Fruit fly (Drosophila melanogaster): ENCODE measurements around the gene CG15824.
A peak's percentile ranks its signal among the peaks of the same experiment; 100 is the strongest.

The CG15824 gene

DNA sequence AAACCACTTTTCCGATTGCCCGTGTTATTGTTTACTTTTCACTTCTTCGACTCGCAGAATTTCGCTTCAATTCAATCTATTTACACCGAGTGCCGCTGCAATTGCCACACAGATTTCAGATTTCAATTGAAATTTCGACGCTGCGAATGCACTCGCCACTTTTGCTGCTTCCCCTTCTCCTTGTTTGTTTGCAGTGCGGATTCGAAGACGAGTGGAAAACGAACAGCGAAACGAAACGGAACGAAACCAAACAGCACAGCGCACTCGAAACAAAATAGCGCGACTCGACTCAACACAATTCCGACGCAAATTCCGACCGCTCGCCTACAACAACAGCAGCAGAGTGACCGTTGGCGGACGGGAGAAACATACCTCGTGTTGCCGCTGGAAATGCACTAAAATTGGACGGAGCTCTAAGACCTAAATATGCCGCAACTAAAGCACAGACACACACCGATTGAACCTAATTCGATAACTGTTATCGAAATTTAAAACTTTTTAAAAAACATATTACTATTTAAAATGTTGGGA is 34.1 kb downstream of the CG15824 start, which contains the start of gene drongo:
Gene drongo, minus strand, starts transcription at position 345 of the 531 bp plus-strand sequence.
- peak; percentile 25 for TF ChIP-seq CG17801 (GFP tag; optimal IDR thresholded peaks at IDR 0.05; ENCODE audit: partially characterized antibody)

DNA sequence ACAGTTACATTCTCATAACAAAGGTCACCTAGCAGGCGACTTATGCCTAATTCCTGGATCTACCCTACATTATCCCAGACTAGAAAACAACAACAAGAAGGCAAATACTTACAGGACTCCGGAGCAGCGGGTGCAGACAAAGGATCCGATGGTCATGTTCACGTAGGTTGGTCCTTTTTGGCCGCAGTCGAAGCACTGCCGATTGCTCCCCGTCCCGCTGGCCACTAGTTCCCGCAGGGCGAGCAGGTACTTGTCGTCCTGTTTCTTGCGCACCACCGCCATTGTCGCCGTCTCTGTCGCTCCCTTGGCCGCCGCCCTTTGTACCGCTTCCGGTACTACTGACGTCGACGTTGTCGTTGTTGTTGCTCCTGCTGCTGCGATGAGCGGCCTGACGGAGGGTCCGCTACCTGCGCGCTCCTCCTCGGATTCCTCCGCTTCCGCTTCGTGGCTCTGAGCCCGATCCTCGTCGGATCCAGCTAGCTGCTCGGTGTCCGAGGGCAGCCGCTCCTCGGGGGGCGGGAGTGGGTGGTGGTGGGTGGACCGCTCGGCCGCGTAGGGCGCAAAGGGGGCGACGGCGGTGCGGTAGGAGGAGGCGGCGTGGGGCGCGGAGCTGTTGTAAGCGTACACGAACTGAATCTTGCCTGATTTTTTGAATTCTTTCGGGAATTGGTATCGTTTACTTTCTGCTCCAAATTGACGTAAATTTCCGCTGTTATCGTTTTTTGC is 35.0 kb downstream of the CG15824 start:
- TF ChIP-seq CG17801 (GFP tag; optimal IDR thresholded peaks at IDR 0.05; ENCODE audit: partially characterized antibody): no peak

DNA sequence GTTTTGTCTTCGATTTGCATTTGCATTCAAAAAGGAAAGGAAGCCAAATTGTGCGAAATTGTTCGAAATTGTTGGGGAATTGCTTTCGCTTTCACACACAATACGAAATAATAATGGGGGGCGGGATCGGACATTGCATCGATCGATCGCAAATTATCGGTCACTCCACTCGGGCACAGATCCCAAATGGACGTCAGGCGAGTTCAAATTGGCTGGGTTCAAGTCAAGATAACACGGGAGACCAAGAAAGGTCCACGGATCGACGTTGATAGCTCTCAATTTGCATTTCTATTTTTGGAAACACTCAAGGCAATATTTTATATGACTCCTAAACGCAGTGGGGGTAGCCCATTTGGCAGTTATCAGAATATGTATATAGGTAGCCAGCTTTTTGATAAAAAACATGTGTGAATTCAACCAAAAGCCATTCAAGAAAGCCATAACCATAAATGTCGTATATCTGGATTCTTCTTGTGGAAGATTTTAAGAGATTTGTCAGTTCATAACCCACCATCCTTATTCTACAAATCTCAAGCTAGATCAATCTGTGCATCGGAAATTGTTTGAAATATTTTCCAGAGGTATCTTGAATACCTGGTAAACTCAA is 35.7 kb downstream of the CG15824 start:
- TF ChIP-seq CG17801 (GFP tag; optimal IDR thresholded peaks at IDR 0.05; ENCODE audit: partially characterized antibody): no peak

DNA sequence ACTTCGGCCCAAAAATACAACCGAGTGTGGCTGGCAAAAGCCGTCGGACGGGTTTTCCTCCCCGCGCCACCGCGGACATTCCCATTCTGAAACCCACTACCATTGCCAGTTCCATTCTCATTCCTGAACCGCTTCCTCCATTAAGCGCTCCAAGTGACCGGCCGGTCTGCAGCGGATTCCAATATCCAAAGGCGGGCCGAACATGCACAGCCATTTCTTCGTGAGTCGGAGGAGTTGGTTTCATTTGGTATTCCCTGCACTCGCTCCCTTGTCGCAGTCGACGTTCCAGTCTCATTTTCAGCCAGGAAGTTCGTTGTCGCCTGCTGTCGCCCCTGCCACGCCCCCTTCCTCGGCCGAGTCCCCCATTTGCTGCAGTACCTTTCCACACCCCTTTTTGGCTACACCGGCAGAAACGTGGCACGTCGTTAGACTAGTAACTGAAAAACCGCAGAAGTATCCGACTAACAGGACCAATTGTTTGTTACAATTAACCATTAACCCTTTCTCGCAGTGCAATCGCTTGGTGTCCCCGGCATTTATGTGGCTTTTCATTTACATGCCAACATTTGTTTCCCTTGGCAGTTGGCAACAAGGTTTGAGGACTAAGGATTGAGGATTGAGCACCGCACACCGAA is 36.8 kb downstream of the CG15824 start:
- TF ChIP-seq CG17801 (GFP tag; optimal IDR thresholded peaks at IDR 0.05; ENCODE audit: partially characterized antibody): no peak

DNA sequence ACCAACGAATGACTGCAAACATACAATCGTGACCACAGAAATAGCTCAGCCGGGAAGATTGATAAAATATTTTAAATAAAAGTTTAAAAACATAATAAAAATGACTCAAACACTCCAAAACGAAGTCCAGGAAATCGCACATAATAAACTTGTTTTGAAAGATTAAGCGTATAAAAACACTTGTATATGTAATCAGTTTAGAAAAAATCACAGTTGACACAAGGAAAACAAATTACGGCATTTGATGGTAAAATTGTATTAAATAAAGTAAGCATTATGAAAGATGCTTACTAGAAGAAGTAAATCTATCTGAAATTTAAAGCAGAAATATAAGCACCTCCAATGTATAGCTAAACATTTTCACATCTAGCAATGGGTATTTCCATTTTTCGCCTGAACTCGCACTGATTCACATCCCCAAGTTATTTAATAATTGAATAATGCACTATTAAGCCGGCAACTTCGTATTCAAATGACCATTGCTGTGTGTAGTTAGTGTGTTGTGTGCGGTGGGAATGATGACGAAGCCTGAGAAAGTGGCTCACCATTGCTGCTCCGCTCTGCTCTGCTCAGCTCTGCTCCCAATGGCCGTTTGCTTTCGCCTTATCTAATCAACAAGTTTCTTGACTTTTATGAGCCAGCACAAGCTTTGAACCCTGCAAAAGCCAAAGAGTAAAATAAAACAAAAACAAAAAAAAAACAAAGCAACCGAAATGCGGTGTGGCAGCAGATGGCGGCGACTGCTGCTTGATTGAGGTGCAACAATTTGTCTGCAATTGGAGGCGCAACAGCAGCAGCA is 37.6 kb downstream of the CG15824 start:
- no peak for TF ChIP-seq CG17801 (GFP tag; optimal IDR thresholded peaks at IDR 0.05; ENCODE audit: partially characterized antibody)

DNA sequence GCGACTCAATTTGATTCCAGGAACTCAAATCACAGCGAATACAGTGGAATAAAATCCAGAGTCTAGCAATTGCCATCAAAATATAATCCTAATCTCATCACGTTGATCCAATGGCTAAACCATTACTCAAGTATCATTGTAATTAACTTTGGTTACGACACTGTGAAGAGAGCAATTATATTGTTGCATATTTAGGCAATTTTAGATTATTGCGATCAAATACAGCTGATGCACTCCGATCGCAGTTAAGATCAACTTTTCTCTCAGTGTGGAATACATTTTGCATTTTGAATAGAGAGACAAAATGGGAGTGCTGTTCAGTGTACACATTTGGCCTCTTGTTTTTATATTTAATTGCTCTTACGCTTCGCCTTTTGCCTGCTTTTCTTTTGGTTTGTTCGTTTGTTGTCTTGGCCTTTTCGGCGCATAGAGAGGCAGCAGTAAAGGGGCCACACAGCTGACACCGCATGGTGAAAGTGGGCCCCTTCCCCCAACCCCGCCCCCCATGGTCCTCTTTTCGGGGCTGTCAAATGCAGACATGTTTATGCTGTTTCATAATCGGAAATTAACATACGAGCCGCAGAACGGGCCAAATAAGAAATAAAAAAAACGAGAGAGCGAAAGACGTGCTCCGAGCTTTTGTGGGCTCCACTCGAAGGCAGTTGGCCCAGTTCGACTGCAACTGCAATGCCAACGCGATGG is 38.6 kb downstream of the CG15824 start:
- peak; percentile 16 for TF ChIP-seq CG17801 (GFP tag; optimal IDR thresholded peaks at IDR 0.05; ENCODE audit: partially characterized antibody)

DNA sequence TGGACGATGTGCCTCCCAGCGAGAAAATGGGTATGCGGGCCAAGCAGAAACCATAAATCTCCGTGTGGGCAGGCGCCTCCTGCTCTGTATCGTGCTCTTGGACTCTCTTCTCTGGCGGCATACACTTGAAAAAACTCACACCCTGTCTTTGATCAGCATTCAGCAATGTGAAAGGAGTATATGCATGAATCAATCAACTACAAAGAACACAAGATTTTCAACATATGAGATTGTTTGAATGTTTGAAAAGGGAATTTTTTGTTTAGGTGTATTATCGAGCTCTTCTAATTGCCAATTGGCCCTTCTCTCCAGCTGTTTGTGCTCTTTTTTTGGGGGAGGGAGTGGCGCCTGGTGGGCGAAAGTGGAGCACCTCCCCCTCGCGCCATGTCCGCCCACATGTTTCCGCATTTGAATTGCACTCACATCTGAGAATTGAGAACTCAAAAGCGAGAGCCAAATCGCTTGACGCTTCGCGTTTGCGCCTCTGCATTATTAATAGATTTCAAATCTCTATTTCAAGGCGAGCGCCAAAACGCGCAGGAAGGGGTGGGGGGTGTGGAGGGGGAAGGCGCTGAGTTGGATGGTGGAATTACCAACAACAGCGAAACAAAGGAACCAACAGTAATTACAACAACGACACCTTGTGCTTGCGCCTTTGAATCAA is 39.5 kb downstream of the CG15824 start:
- no peak for TF ChIP-seq CG17801 (GFP tag; optimal IDR thresholded peaks at IDR 0.05; ENCODE audit: partially characterized antibody)

DNA sequence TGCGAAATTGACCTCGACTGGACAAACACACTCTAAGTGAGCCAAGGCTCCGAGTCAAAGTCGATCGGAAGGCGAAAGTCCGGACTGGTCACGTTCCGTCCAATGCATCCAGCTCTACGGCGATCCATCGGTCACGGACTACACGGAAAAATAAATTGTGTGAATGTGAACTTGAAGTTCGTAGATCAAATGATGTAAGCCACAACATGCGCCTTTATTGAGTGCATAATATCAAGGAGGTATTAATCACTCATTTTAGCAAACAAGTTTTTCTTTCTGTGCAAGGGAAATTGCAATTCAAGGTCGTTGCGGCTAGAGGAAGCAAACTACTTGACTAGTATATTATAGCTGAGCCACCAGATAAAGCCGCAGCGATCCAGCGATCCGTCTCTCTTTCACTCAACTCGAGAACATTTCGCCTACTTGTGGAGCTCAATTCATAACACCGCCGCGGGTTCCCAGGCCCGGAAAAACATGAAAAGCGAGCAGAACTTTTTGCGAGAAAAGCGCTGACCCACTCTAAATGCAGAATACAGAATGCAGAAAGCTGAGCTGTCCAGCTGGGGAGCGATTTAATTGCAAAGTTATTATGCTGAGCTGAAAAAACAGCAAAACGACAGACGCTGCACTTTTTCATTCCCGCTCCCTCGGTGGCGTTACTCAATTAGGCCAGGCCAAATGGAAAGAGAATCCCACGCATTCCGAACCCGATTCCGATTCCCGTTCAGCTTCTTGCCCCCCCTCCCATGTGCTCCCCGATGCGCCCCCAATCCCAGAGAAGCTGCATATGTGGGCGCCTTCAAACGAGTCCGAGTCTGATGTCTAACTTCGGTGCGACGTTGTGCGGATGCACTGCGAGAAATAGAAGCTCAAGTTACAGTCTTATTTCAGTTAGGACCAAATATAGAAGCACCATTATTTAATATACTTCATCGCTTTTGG is 40.8 kb downstream of the CG15824 start:
- peak; percentile 9 for TF ChIP-seq CG17801 (GFP tag; optimal IDR thresholded peaks at IDR 0.05; ENCODE audit: partially characterized antibody)

DNA sequence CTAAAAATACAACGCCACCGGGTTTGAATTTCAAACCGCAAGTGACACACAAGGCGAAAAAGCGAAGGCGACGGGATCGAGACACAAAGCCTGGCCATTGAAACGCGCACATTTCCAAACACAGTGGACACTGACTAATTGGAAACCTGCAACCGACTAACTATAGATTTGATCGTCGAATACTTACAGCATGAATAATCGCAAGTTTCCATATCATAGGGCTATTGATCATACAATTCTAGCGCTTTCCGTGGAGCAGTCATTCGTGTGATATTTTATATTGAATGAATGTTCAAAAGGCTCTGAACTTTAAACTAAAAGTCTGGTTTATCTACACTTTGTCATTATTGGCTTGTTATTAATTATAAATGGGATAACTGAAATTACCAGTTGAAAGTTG is 41.6 kb downstream of the CG15824 start:
- no peak for TF ChIP-seq CG17801 (GFP tag; optimal IDR thresholded peaks at IDR 0.05; ENCODE audit: partially characterized antibody)

DNA sequence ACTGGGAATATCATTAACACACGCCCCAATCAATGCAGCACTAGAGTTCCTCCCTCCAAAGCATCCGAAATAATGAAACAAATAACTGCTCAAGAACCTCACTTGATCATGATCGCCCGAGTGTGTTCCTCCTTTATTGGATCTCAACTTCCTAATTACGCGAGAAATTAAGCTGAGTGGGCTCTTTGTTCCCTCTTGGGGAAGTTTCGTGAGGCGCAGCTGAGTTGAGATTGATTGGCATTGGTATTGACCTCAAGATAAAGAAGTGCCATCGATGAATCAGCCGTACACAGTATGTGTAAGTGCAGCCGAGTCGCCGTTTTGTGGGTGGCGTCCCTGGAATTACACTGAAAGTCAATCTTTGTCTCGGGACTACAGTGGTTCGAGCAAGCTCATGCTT is 42.1 kb downstream of the CG15824 start:
- TF ChIP-seq CG17801 (GFP tag; optimal IDR thresholded peaks at IDR 0.05; ENCODE audit: partially characterized antibody): no peak

DNA sequence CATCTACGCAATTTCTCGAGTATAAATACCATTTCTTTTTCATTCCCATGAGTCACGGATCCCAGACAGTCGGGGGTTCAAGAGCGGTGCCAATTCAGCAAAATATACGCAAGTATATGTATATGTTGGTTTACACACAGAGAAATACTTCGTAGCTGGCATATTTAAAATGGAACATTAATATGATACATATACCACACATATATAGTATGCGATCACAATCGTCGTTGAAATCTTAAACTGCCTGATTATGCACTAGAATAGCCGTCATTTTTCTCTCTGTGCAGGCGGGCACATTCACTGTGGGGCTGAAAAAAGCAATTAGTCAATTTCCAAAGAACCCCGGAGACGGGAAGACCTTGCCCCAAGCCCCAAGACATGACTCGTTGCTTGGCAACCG is 43.2 kb downstream of the CG15824 start:
- TF ChIP-seq CG17801 (GFP tag; optimal IDR thresholded peaks at IDR 0.05; ENCODE audit: partially characterized antibody): peak; percentile 94

DNA sequence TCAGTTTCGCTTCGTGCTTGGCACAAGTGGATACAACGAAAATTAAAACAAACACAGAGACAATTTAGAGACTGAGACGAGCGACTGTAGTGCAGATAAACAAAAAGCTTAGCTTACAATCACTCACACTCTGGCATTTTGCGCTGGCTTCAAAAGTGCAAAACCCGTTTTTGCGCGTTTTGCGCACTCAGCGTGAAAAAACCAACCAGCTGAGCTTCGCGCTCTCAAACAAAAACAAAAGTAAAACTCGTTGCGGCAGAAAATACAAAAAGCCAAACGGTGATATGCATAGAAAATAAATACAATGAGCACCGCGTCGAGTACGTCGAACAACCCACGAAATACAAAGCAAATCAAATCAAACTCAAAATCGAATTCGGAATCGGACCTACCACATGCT is 44.2 kb downstream of the CG15824 start:
- TF ChIP-seq CG17801 (GFP tag; optimal IDR thresholded peaks at IDR 0.05; ENCODE audit: partially characterized antibody): no peak

DNA sequence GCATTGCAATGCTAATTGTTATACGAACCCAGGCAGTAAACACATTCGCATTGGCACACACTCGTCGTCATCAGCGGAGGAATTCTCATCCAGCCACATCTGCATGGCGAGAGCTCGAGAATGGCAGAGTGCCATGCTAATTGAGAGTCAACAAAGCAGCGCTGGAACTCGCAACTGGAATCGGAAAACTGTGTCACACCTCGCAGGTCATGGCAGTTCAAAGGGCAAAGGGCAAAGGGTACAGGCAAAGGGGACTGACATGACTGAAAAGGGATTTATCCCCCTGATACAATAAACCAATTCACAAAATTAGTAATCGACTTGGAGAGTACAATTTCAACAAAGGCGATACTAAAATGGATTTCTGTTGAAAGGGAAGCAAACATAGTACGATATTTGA is 44.9 kb downstream of the CG15824 start:
- TF ChIP-seq CG17801 (GFP tag; optimal IDR thresholded peaks at IDR 0.05; ENCODE audit: partially characterized antibody): no peak

Data from ovary, adult (tissue).